Fruit fly (Drosophila melanogaster) whole organism, embryonic: Measurements from ENCODE around the gene Ssk.

Experiments
- CG12219 ChIP-seq: fragments of 200-800 bp; sonication (Bioruptor generic); optimal IDR thresholded peaks from 3 replicates; lab custom pipeline; 2018; ENCODE audit warnings: missing biosample characterization, mild to moderate bottlenecking, missing genetic modification characterization
- CG2889 ChIP-seq: fragments of 200-800 bp; sonication (Bioruptor generic); IDR thresholded peaks from 3 replicates; pipeline ENCODE4 v1.3.6; 2022; ENCODE audit warnings: missing biosample characterization, missing genetic modification characterization
- disco-r ChIP-seq: fragments of 200-800 bp; sonication (Bioruptor generic); optimal IDR thresholded peaks from 2 replicates; lab custom pipeline; 2016; ENCODE audit warnings: missing biosample characterization, missing genetic modification characterization
- ham ChIP-seq: fragments of 200-800 bp; sonication (Bioruptor generic); IDR thresholded peaks from 2 replicates; pipeline ENCODE4 v1.3.6; 2022; ENCODE audit warnings: missing biosample characterization, missing genetic modification characterization
- pfk ChIP-seq: fragments of 200-800 bp; sonication (Bioruptor generic); optimal IDR thresholded peaks from 2 replicates; lab custom pipeline; 2018; ENCODE audit warnings: missing biosample characterization, mild to moderate bottlenecking, missing genetic modification characterization, moderate library complexity
- ro ChIP-seq: fragments of 200-800 bp; sonication (Bioruptor generic); IDR thresholded peaks from 2 replicates; pipeline ENCODE4 v1.3.6; 2022; ENCODE audit warnings: missing biosample characterization, missing genetic modification characterization
- wdn ChIP-seq: fragments of 200-800 bp; sonication (Bioruptor generic); IDR thresholded peaks from 2 replicates; pipeline ENCODE4 v1.3.6; 2022; ENCODE audit warnings: missing biosample characterization, missing genetic modification characterization

dm6 chr3L:20186294-20187020 is 1.9 kb upstream of the Ssk start:
- TF ChIP-seq pfk (GFP tag; lab: Kevin White, UChicago) (no peak), ro (GFP tag; lab: Robert Waterston, UW) (no peak), CG12219 (GFP tag; lab: Kevin White, UChicago) (no peak), wdn (GFP tag; lab: Robert Waterston, UW) (no peak), disco-r (GFP tag; lab: Kevin White, UChicago) (no peak), ham (GFP tag; lab: Robert Waterston, UW) (no peak), CG2889 (GFP tag; lab: Robert Waterston, UW) (no peak)
